Worm (Caenorhabditis elegans) whole organism, L4 larva: ENCODE results near the gene Y43F4A.4.

Experiments
- ZK337.2 ChIP-seq: fragments of 200-800 bp; sonication (Bioruptor generic); IDR thresholded peaks from 2 replicates; pipeline ENCODE4 v1.3.6; 2022; ENCODE audit warnings: missing genetic modification reagents, missing genetic modification characterization, missing compliant biosample characterization
- ceh-28 ChIP-seq: fragments of 150-350 bp; optimal IDR thresholded peaks from 2 replicates; lab custom pipeline; 2014; ENCODE audit warnings: missing biosample characterization, missing genetic modification reagents, missing genetic modification characterization
- daf-12 ChIP-seq: fragments of 150-350 bp; optimal IDR thresholded peaks from 2 replicates; lab custom pipeline; 2014; ENCODE audit warnings: missing biosample characterization, missing genetic modification reagents, missing genetic modification characterization
- lin-29 ChIP-seq: fragments of 200-800 bp; sonication (Bioruptor generic); IDR thresholded peaks from 2 replicates; pipeline ENCODE4 v1.3.6; 2022; ENCODE audit warnings: missing genetic modification reagents, missing genetic modification characterization, missing compliant biosample characterization
- nhr-28 ChIP-seq: fragments of 150-350 bp; optimal IDR thresholded peaks from 2 replicates; lab custom pipeline; 2014; ENCODE audit warnings: missing biosample characterization, missing genetic modification characterization
- pha-4 ChIP-seq, 2 experiments: fragments of 150-350 bp in 1 of 2; fragments of 200-800 bp in 1 of 2; sonication (Bioruptor generic) in 1 of 2; IDR thresholded peaks in 1 of 2; optimal IDR thresholded peaks in 1 of 2; 2 replicates each; pipeline versions ENCODE4 v1.3.6 to Lab custom; 2014 to 2022; ENCODE audit warnings: missing genetic modification characterization in 2 of 2, missing genetic modification reagents in 2 of 2, missing biosample characterization in 1 of 2, missing compliant biosample characterization in 1 of 2
- rbr-2 ChIP-seq: sonication (generic microtip); optimal IDR thresholded peaks from 2 replicates; lab custom pipeline; 2016; ENCODE audit warnings: missing genotype, missing genetic modification characterization, missing compliant biosample characterization
- unc-130 ChIP-seq: sonication (generic microtip); optimal IDR thresholded peaks from 2 replicates; lab custom pipeline; 2016; ENCODE audit warnings: missing genetic modification reagents, missing genetic modification characterization, missing compliant biosample characterization

DNA sequence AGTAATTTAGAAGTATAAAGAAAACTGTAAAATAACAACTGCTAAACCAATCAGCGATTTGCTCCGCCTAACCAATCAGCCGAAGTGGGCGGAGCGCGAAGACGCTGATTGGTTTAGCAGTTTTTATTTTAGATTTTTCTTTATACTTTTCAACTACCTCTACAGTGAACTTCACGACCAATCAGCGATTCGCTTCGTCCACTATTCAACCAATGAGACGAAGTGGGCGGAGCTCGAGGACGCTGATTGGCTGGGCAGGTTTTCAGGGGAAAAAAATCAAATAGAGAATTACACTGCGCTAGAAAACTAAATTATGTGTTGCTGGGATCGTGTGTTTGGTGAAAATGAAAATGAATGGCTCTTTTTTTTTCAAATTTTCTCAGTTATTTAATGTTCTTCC is 43.5 kb upstream of the Y43F4A.4 start:
- TF ChIP-seq pha-4 (GFP tag; IDR thresholded peaks at IDR 0.05; lab: Robert Waterston, UW) = no peak
- TF ChIP-seq pha-4 (tag; optimal IDR thresholded peaks at IDR 0.05; lab: Kevin White, UChicago) = no peak
- TF ChIP-seq nhr-28 (tag; lab: Kevin White, UChicago) = no peak
- no peak for TF ChIP-seq daf-12 (tag; lab: Kevin White, UChicago)
- no peak for TF ChIP-seq lin-29
- TF ChIP-seq ZK337.2 = no peak
- TF ChIP-seq ceh-28 (tag; lab: Kevin White, UChicago) = no peak
- no peak for TF ChIP-seq unc-130 (GFP tag; lab: Kevin White, UChicago)
- TF ChIP-seq rbr-2 (tag; lab: Kevin White, UChicago) = no peak
